Worm (Caenorhabditis elegans) whole organism, L4 larva: Measurements from ENCODE around the gene col-176.
A peak's percentile ranks its signal among the peaks of the same experiment; 100 is the strongest.

Experiments used
- D1046.2 ChIP-seq: fragments of 200-800 bp; sonication (Bioruptor generic); IDR thresholded peaks from 2 replicates; pipeline ENCODE4 v1.3.6; 2022; ENCODE audit warnings: missing genetic modification characterization, missing compliant biosample characterization
- R02D3.7 ChIP-seq: fragments of 150-350 bp; sonication (generic microtip); optimal IDR thresholded peaks from 3 replicates; lab custom pipeline; 2014; ENCODE audit warnings: missing biosample characterization, missing genetic modification characterization
- Y105C5A.15 ChIP-seq: fragments of 200-800 bp; sonication (Bioruptor generic); IDR thresholded peaks from 2 replicates; pipeline ENCODE4 v1.3.6; 2022; ENCODE audit warnings: missing genetic modification characterization, missing compliant biosample characterization
- Y48G9A.11 ChIP-seq: fragments of 200-800 bp; sonication (Bioruptor generic); IDR thresholded peaks from 2 replicates; pipeline ENCODE4 v1.3.6; 2022; ENCODE audit warnings: missing genetic modification reagents, missing genetic modification characterization, missing compliant biosample characterization
- Y5F2A.4 ChIP-seq: fragments of 200-800 bp; sonication (Bioruptor generic); optimal IDR thresholded peaks from 2 replicates; lab custom pipeline; 2018; ENCODE audit warnings: mild to moderate bottlenecking, missing genetic modification characterization, missing compliant biosample characterization
- ZK546.5 ChIP-seq, 2 experiments: sonication (generic microtip); optimal IDR thresholded peaks; 2 replicates each; lab custom pipeline; 2017; ENCODE audit warnings: missing biosample characterization in 2 of 2, missing genetic modification characterization in 2 of 2
- aly-2 ChIP-seq: sonication (generic microtip); optimal IDR thresholded peaks from 2 replicates; lab custom pipeline; 2018; ENCODE audit warnings: missing biosample characterization, missing genetic modification characterization
- arid-1 ChIP-seq: fragments of 200-800 bp; sonication (Bioruptor generic); conservative IDR thresholded peaks from 2 replicates; pipeline ENCODE4 v1.3.6; 2022; ENCODE audit warnings: missing genetic modification reagents, missing genetic modification characterization, missing compliant biosample characterization
- attf-4 ChIP-seq: sonication (generic microtip); optimal IDR thresholded peaks from 3 replicates; lab custom pipeline; 2017; ENCODE audit warnings: missing biosample characterization, missing genetic modification characterization
- ceh-20 ChIP-seq: fragments of 200-800 bp; sonication (Bioruptor generic); IDR thresholded peaks from 2 replicates; pipeline ENCODE4 v1.3.6; 2022; ENCODE audit warnings: missing genetic modification reagents, missing genetic modification characterization, missing compliant biosample characterization
- ceh-28 ChIP-seq: fragments of 150-350 bp; optimal IDR thresholded peaks from 2 replicates; lab custom pipeline; 2014; ENCODE audit warnings: missing biosample characterization, missing genetic modification reagents, missing genetic modification characterization
- ceh-32 ChIP-seq: sonication (generic microtip); optimal IDR thresholded peaks from 2 replicates; lab custom pipeline; 2016; ENCODE audit warnings: mild to moderate bottlenecking, missing genetic modification characterization, missing compliant biosample characterization; ENCODE audit not compliant: poor library complexity
- ceh-62 ChIP-seq: sonication (generic microtip); optimal IDR thresholded peaks from 2 replicates; lab custom pipeline; 2017; ENCODE audit warnings: missing biosample characterization, missing genetic modification characterization
- ctbp-1 ChIP-seq: fragments of 200-800 bp; sonication (Bioruptor generic); IDR thresholded peaks from 2 replicates; pipeline ENCODE4 v1.3.6; 2022; ENCODE audit warnings: missing genetic modification reagents, missing genetic modification characterization, missing compliant biosample characterization
- daf-16 ChIP-seq, 3 experiments: sonication (generic microtip); optimal IDR thresholded peaks; 2 replicates each; lab custom pipeline; 2016 to 2017; ENCODE audit warnings: missing genetic modification characterization in 3 of 3, missing genetic modification reagents in 3 of 3, mild to moderate bottlenecking in 2 of 3, missing compliant biosample characterization in 2 of 3, missing biosample characterization in 1 of 3, moderate library complexity in 1 of 3
- daf-8 ChIP-seq: fragments of 200-800 bp; sonication (Bioruptor generic); IDR thresholded peaks from 2 replicates; pipeline ENCODE4 v1.3.6; 2022; ENCODE audit warnings: missing genetic modification characterization, missing compliant biosample characterization
- dmd-9 ChIP-seq: fragments of 200-800 bp; sonication (Bioruptor generic); IDR thresholded peaks from 2 replicates; pipeline ENCODE4 v1.3.6; 2022; ENCODE audit warnings: missing genetic modification reagents, missing genetic modification characterization, missing compliant biosample characterization
- dpl-1 ChIP-seq: fragments of 150-350 bp; optimal IDR thresholded peaks from 2 replicates; lab custom pipeline; 2014; ENCODE audit warnings: missing biosample characterization, missing genetic modification reagents, missing genetic modification characterization
- duxl-1 ChIP-seq: sonication (generic microtip); optimal IDR thresholded peaks from 2 replicates; lab custom pipeline; 2016; ENCODE audit warnings: mild to moderate bottlenecking, missing genetic modification characterization, moderate library complexity, missing compliant biosample characterization; ENCODE audit not compliant: poor library complexity
- egl-27 ChIP-seq: sonication (generic microtip); optimal IDR thresholded peaks from 3 replicates; lab custom pipeline; 2017; ENCODE audit warnings: missing biosample characterization, missing genetic modification reagents, missing genetic modification characterization
- egl-43 ChIP-seq: fragments of 200-800 bp; sonication (Bioruptor generic); IDR thresholded peaks from 2 replicates; pipeline ENCODE4 v1.3.6; 2022; ENCODE audit warnings: missing genetic modification reagents, missing genetic modification characterization, missing compliant biosample characterization
- fkh-10 ChIP-seq: fragments of 150-350 bp; optimal IDR thresholded peaks from 2 replicates; lab custom pipeline; 2014; ENCODE audit warnings: missing biosample characterization, missing genetic modification reagents, missing genetic modification characterization
- gei-8 ChIP-seq: fragments of 200-800 bp; sonication (Bioruptor generic); optimal IDR thresholded peaks from 2 replicates; lab custom pipeline; 2018; ENCODE audit warnings: mild to moderate bottlenecking, missing genetic modification characterization, missing compliant biosample characterization
- hlh-30 ChIP-seq: sonication (generic microtip); optimal IDR thresholded peaks from 2 replicates; lab custom pipeline; 2017; ENCODE audit warnings: antibody characterized with exemption, mild to moderate bottlenecking, missing genetic modification characterization, missing compliant biosample characterization; ENCODE audit not compliant: insufficient read depth
- hmg-1.1 ChIP-seq: fragments of 200-800 bp; sonication (Bioruptor generic); IDR thresholded peaks from 2 replicates; pipeline ENCODE4 v1.3.6; 2022; ENCODE audit warnings: missing genetic modification reagents, missing genetic modification characterization, missing compliant biosample characterization
- lin-15B ChIP-seq: fragments of 150-350 bp; sonication (generic microtip); optimal IDR thresholded peaks from 3 replicates; lab custom pipeline; 2014; ENCODE audit warnings: missing biosample characterization, missing genetic modification characterization
- lin-38 ChIP-seq: fragments of 200-800 bp; sonication (Bioruptor generic); IDR thresholded peaks from 2 replicates; pipeline ENCODE4 v1.3.6; 2022; ENCODE audit warnings: missing genetic modification reagents, missing genetic modification characterization, missing compliant biosample characterization
- lin-39 ChIP-seq: fragments of 150-350 bp; optimal IDR thresholded peaks from 2 replicates; lab custom pipeline; 2014; ENCODE audit warnings: missing biosample characterization, missing genetic modification reagents, missing genetic modification characterization
- madf-9 ChIP-seq: fragments of 200-800 bp; sonication (Bioruptor generic); conservative IDR thresholded peaks from 2 replicates; pipeline ENCODE4 v1.3.6; 2022; ENCODE audit warnings: missing genetic modification reagents, missing genetic modification characterization, missing compliant biosample characterization
- mdt-29 ChIP-seq: fragments of 200-800 bp; sonication (Bioruptor generic); IDR thresholded peaks from 2 replicates; pipeline ENCODE4 v1.3.6; 2022; ENCODE audit warnings: missing genetic modification reagents, missing genetic modification characterization, missing compliant biosample characterization
- mxl-2 ChIP-seq: fragments of 200-800 bp; sonication (Bioruptor generic); conservative IDR thresholded peaks from 2 replicates; pipeline ENCODE4 v1.3.6; 2022; ENCODE audit warnings: missing genetic modification reagents, missing genetic modification characterization, missing compliant biosample characterization
- mxl-3 ChIP-seq: fragments of 200-800 bp; sonication (Bioruptor generic); optimal IDR thresholded peaks from 2 replicates; lab custom pipeline; 2018; ENCODE audit warnings: mild to moderate bottlenecking, missing genetic modification characterization, missing compliant biosample characterization
- nhr-102 ChIP-seq: sonication (generic microtip); optimal IDR thresholded peaks from 2 replicates; lab custom pipeline; 2016; ENCODE audit warnings: mild to moderate bottlenecking, missing genetic modification characterization, moderate library complexity, missing compliant biosample characterization
- nhr-11 ChIP-seq: fragments of 150-350 bp; optimal IDR thresholded peaks from 2 replicates; lab custom pipeline; 2014; ENCODE audit warnings: missing biosample characterization, missing genetic modification characterization
- nhr-25 ChIP-seq: sonication (generic microtip); optimal IDR thresholded peaks from 2 replicates; lab custom pipeline; 2017; ENCODE audit warnings: missing genetic modification characterization, mild to moderate bottlenecking, missing compliant biosample characterization, antibody characterized with exemption, moderate library complexity, borderline replicate concordance; ENCODE audit not compliant: insufficient read depth
- nhr-41 ChIP-seq: fragments of 200-800 bp; sonication (Bioruptor generic); IDR thresholded peaks from 2 replicates; pipeline ENCODE4 v1.3.6; 2022; ENCODE audit warnings: missing genetic modification reagents, missing genetic modification characterization, missing compliant biosample characterization
- nhr-48 ChIP-seq: sonication (generic microtip); optimal IDR thresholded peaks from 2 replicates; lab custom pipeline; 2016; ENCODE audit warnings: mild to moderate bottlenecking, missing genetic modification characterization, missing compliant biosample characterization
- nhr-6 ChIP-seq: fragments of 150-350 bp; optimal IDR thresholded peaks from 2 replicates; lab custom pipeline; 2014; ENCODE audit warnings: missing biosample characterization, missing genetic modification characterization
- nhr-76 ChIP-seq: fragments of 150-350 bp; optimal IDR thresholded peaks from 2 replicates; lab custom pipeline; 2014; ENCODE audit warnings: missing biosample characterization, missing genetic modification characterization
- saeg-2 ChIP-seq: fragments of 200-800 bp; sonication (Bioruptor generic); IDR thresholded peaks from 2 replicates; pipeline ENCODE4 v1.3.6; 2022; ENCODE audit warnings: missing genetic modification reagents, missing genetic modification characterization, missing compliant biosample characterization
- skn-1 ChIP-seq: fragments of 150-350 bp; optimal IDR thresholded peaks from 2 replicates; lab custom pipeline; 2014; ENCODE audit warnings: missing biosample characterization, missing genetic modification characterization
- snpc-4 ChIP-seq: fragments of 150-350 bp; optimal IDR thresholded peaks from 2 replicates; lab custom pipeline; 2014; ENCODE audit warnings: missing biosample characterization, missing genetic modification characterization
- spr-3 ChIP-seq: fragments of 200-800 bp; sonication (Bioruptor generic); optimal IDR thresholded peaks from 2 replicates; lab custom pipeline; 2018; ENCODE audit warnings: mild to moderate bottlenecking, missing genetic modification characterization, missing compliant biosample characterization
- tra-1 ChIP-seq: fragments of 200-800 bp; sonication (Bioruptor generic); IDR thresholded peaks from 2 replicates; pipeline ENCODE4 v1.3.6; 2022; ENCODE audit warnings: missing genetic modification reagents, missing genetic modification characterization, missing compliant biosample characterization
- unc-62 ChIP-seq, 3 experiments: fragments of 150-350 bp in 1 of 3; sonication (generic microtip); optimal IDR thresholded peaks in 2 of 3; peaks in 1 of 3; 1 replicate in 1 of 3; 2 replicates in 2 of 3; lab custom pipeline; 2014 to 2017; ENCODE audit warnings: missing biosample characterization in 3 of 3, missing genetic modification characterization in 3 of 3, missing genetic modification reagents in 3 of 3, missing genotype in 1 of 3
- zag-1 ChIP-seq: fragments of 150-350 bp; optimal IDR thresholded peaks from 2 replicates; lab custom pipeline; 2014; ENCODE audit warnings: missing biosample characterization, missing genetic modification characterization
- zfp-3 ChIP-seq: fragments of 200-800 bp; sonication (Bioruptor generic); conservative IDR thresholded peaks from 2 replicates; pipeline ENCODE4 v1.3.6; 2022; ENCODE audit warnings: missing genetic modification reagents, missing genetic modification characterization, missing compliant biosample characterization
- ztf-11 ChIP-seq: fragments of 150-350 bp; optimal IDR thresholded peaks from 2 replicates; lab custom pipeline; 2014; ENCODE audit warnings: missing biosample characterization, missing genetic modification characterization

Gene col-176

DNA sequence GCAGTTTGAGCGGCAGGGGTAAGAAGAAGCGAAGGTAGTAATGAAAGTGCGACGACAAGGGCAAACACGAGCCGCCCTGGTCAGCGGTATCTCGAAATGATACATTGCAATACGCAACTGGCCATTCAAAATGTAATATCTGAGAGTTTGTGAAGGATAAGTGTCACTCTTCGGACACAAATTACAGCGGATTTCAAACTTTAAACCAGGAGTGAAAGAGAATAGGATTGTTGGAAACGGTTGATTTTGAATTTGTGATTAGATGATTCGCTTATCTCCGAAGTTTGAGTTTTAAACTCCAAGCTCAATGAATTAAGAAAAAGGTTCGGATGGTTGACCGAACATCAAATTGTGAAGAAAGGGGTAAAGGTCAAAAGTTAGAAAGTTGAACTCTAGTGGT lies 30.1 kb upstream of the col-176 start, which contains the start of gene ZC374.2:
Gene ZC374.2 (minus strand): TSS at position 101 of the 400 bp plus-strand sequence.
- TF ChIP-seq lin-39 (tag; lab: Kevin White, UChicago), result no peak
- TF ChIP-seq zag-1 (tag; lab: Kevin White, UChicago), result no peak
- TF ChIP-seq tra-1 (GFP tag; lab: Robert Waterston, UW), result no peak
- no peak for TF ChIP-seq nhr-48 (tag; lab: Kevin White, UChicago)
- no peak for TF ChIP-seq nhr-41 (GFP tag; lab: Robert Waterston, UW)
- TF ChIP-seq skn-1 (tag; lab: Kevin White, UChicago), result no peak
- no peak for TF ChIP-seq nhr-6 (tag; lab: Kevin White, UChicago)
- TF ChIP-seq R02D3.7, result no peak
- TF ChIP-seq snpc-4 (tag; lab: Kevin White, UChicago), result no peak
- no peak for TF ChIP-seq lin-15B (tag; lab: Kevin White, UChicago)
- no peak for TF ChIP-seq mxl-3
- no peak for TF ChIP-seq dpl-1 (GFP tag; lab: Kevin White, UChicago)
- no peak for TF ChIP-seq arid-1 (GFP tag; lab: Robert Waterston, UW)
- no peak for TF ChIP-seq daf-8 (GFP tag; lab: Robert Waterston, UW)
- TF ChIP-seq mdt-29, result no peak
- TF ChIP-seq ceh-28, result no peak
- TF ChIP-seq duxl-1 (tag; lab: Kevin White, UChicago), result no peak
- TF ChIP-seq aly-2, result no peak
- TF ChIP-seq ZK546.5 (tag; optimal IDR thresholded peaks at IDR 0.05; lab: Kevin White, UChicago), result no peak
- TF ChIP-seq ztf-11, result no peak

DNA sequence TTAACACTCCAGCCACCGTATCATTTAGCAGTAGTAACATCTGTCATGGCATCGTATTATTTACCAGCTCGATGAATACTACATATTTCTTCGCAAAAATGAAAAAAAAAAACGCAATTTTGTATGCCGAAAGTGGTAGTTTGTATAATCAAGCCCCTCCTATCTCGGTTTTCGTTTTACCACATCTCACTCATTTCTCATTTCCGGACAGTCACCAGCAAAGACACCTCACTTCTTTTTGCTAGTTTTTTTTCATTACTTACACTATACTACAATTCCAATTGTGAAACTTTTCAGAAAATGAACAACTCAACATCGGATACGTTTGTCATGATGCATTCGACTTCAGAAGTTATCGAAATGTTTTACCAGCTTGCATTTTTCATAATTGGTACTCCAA lies 28.2 kb upstream of the col-176 start, which contains the start of gene gnrr-3:
Gene gnrr-3 (plus strand): TSS at position 301 of the 400 bp plus-strand sequence.
- TF ChIP-seq Y105C5A.15 (GFP tag; lab: Robert Waterston, UW), result no peak
- no peak for TF ChIP-seq lin-38

DNA sequence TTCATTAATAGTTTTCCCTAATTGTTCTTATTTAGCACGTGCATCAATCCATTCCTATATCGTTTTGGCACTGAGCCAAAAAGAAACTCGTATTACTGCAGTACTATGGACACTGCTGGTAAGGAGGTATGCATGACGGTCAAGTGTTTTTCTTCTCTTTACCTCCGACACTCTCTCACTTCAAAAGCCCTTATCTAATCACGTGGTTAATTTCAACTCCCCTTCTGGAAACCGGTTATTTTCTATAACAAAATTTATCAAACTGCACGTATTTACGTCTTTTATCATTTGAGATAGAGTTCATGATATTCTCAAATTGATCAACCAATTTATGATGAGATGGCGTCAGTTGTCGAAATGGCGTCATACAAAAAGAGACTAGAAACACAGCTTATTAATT lies 25.8 kb upstream of the col-176 start:
- TF ChIP-seq nhr-11 (no peak), hmg-1.1 (GFP tag; lab: Robert Waterston, UW) (no peak), ceh-62 (no peak), madf-9 (GFP tag; lab: Robert Waterston, UW) (no peak), unc-62 (GFP tag; optimal IDR thresholded peaks at IDR 0.05 in 1 of 2; lab: Kevin White, UChicago) (peak in 1 of 2 experiments; percentile 88), unc-62 (tag; optimal IDR thresholded peaks at IDR 0.05; lab: Kevin White, UChicago) (no peak), ctbp-1 (GFP tag; lab: Robert Waterston, UW) (no peak), ztf-11 (no peak), egl-43 (GFP tag; lab: Robert Waterston, UW) (no peak), Y5F2A.4 (GFP tag; lab: Kevin White, UChicago) (no peak), nhr-6 (tag; lab: Kevin White, UChicago) (no peak), zfp-3 (no peak), gei-8 (GFP tag; lab: Kevin White, UChicago) (no peak), arid-1 (GFP tag; lab: Robert Waterston, UW) (no peak), Y48G9A.11 (GFP tag; lab: Robert Waterston, UW) (no peak), nhr-76 (no peak), nhr-25 (tag; lab: Kevin White, UChicago) (peak; percentile 19), fkh-10 (no peak), D1046.2 (GFP tag; lab: Robert Waterston, UW) (no peak), egl-27 (tag; lab: Kevin White, UChicago) (no peak), hlh-30 (peak; percentile 86), nhr-102 (peak; percentile 73), ceh-32 (tag; lab: Kevin White, UChicago) (no peak), mxl-2 (GFP tag; lab: Robert Waterston, UW) (0 out of 2 replicates have a peak, but pooled peaks have one; percentile 51), spr-3 (GFP tag; lab: Kevin White, UChicago) (no peak), attf-4 (tag; lab: Kevin White, UChicago) (no peak), daf-16 (GFP tag; optimal IDR thresholded peaks at IDR 0.05; lab: Kevin White, UChicago) (peak in 1 of 2 experiments; percentile 45), daf-16 (tag; optimal IDR thresholded peaks at IDR 0.05; lab: Kevin White, UChicago) (peak; percentile 95), dmd-9 (no peak), ceh-20 (GFP tag; lab: Robert Waterston, UW) (peak; percentile 64), saeg-2 (no peak)
